Worm (Caenorhabditis elegans): ENCODE results near the gene npr-40.

ce11 chrX:14947355-14947668 lies 28.7 kb downstream of the npr-40 start:
- TF ChIP-seq ama-1 (optimal IDR thresholded peaks at IDR 0.05), result no peak
- no peak for TF ChIP-seq scrt-1 (GFP tag; IDR thresholded peaks at IDR 0.05)
- TF ChIP-seq pes-1 (GFP tag; IDR thresholded peaks at IDR 0.05), result no peak
- TF ChIP-seq flt-1 (GFP tag; IDR thresholded peaks at IDR 0.05), result no peak
- no peak for TF ChIP-seq ceh-36 (tag; optimal IDR thresholded peaks at IDR 0.05)
- TF ChIP-seq F13C5.2 (tag; optimal IDR thresholded peaks at IDR 0.05), result no peak
